In genomic region chr3L:19260278-19260803, dm6 we compare ENCODE assay signal across 5 fruit fly cellular contexts.
TF ChIP-seq lines count a peak whose summit lies in the region.

nes (minus strand) TSS chr3L:19260679.

- no peak for TF ChIP-seq CTCF in whole organism, embryonic (GFP tag; optimal IDR thresholded peaks at IDR 0.05; lab: Kevin White, UChicago)

TF ChIP-seq in whole organism, adult, 20 proteins besides CTCF, POLR2A, EP300 and RAD21:
- TF ChIP-seq pad (GFP tag; optimal IDR thresholded peaks at IDR 0.05; lab: Kevin White, UChicago) (no peak), CG7045 (GFP tag; optimal IDR thresholded peaks at IDR 0.05; lab: Kevin White, UChicago) (peak; percentile 11), Hr96 (GFP tag; optimal IDR thresholded peaks at IDR 0.05; lab: Kevin White, UChicago) (peak; percentile 29), toe (GFP tag; optimal IDR thresholded peaks at IDR 0.05; lab: Kevin White, UChicago) (no peak), bab1 (GFP tag; optimal IDR thresholded peaks at IDR 0.05; lab: Kevin White, UChicago) (peak; percentile 26), cnc (optimal IDR thresholded peaks at IDR 0.05; lab: Kevin White, UChicago) (no peak), CG14711 (tag; optimal IDR thresholded peaks at IDR 0.05; lab: Kevin White, UChicago) (peak; percentile 8), CG12768 (GFP tag; optimal IDR thresholded peaks at IDR 0.05; lab: Kevin White, UChicago) (peak; percentile 45), CG1620 (GFP tag; optimal IDR thresholded peaks at IDR 0.05; lab: Kevin White, UChicago) (no peak), Clk (GFP tag; optimal IDR thresholded peaks at IDR 0.05; lab: Kevin White, UChicago) (no peak), cic (GFP tag; optimal IDR thresholded peaks at IDR 0.05; lab: Kevin White, UChicago) (peak; percentile 92), CG33017 (tag; optimal IDR thresholded peaks at IDR 0.05; lab: Kevin White, UChicago) (no peak), CG7101 (tag; optimal IDR thresholded peaks at IDR 0.05; lab: Kevin White, UChicago) (no peak), Mnt (GFP tag; optimal IDR thresholded peaks at IDR 0.05; lab: Kevin White, UChicago) (peak; percentile 72), ovo (GFP tag; optimal IDR thresholded peaks at IDR 0.05; lab: Kevin White, UChicago) (no peak), tj (GFP tag; optimal IDR thresholded peaks at IDR 0.05; lab: Kevin White, UChicago) (peak; percentile 48)
TF ChIP-seq in whole organism, adult: peak in this region for 8.

TF ChIP-seq in whole organism, embryonic, 481 proteins besides CTCF, POLR2A, EP300 and RAD21 (continues in another document):
- TF ChIP-seq CG30431 (GFP tag; optimal IDR thresholded peaks at IDR 0.05; lab: Kevin White, UChicago) (no peak), H15 (GFP tag; IDR thresholded peaks at IDR 0.05; lab: Robert Waterston, UW) (no peak; the same call in 2 of the 3 replicates), seq (GFP tag; IDR thresholded peaks at IDR 0.05; lab: Robert Waterston, UW) (no peak), CG12659 (GFP tag; optimal IDR thresholded peaks at IDR 0.05; lab: Kevin White, UChicago) (peak; percentile 30), dysf (GFP tag; IDR thresholded peaks at IDR 0.05; lab: Robert Waterston, UW) (no peak), CG12155 (GFP tag; optimal IDR thresholded peaks at IDR 0.05; lab: Kevin White, UChicago) (no peak), ken (GFP tag; IDR thresholded peaks at IDR 0.05; lab: Robert Waterston, UW) (no peak), CG7987 (GFP tag; optimal IDR thresholded peaks at IDR 0.05; lab: Kevin White, UChicago) (peak; percentile 40), amos (GFP tag; IDR thresholded peaks at IDR 0.05; lab: Robert Waterston, UW; ENCODE audit: partially characterized antibody) (peak; percentile 32; the same call in 1 of the 2 replicates), dmrt11E (tag; optimal IDR thresholded peaks at IDR 0.05; lab: Kevin White, UChicago) (no peak), CG6272 (GFP tag; IDR thresholded peaks at IDR 0.05; lab: Robert Waterston, UW) (0 out of 2 replicates have a peak, but pooled peaks have one; percentile 25), CG2889 (GFP tag; IDR thresholded peaks at IDR 0.05; lab: Robert Waterston, UW) (no peak), schlank (tag; optimal IDR thresholded peaks at IDR 0.05; lab: Kevin White, UChicago) (no peak), cwo (GFP tag; optimal IDR thresholded peaks at IDR 0.05; lab: Kevin White, UChicago) (peak; percentile 56), chif (GFP tag; optimal IDR thresholded peaks at IDR 0.05; lab: Kevin White, UChicago) (no peak), bowl (GFP tag; IDR thresholded peaks at IDR 0.05; lab: Robert Waterston, UW) (no peak), Ssrp (tag; optimal IDR thresholded peaks at IDR 0.05; lab: Kevin White, UChicago) (no peak), Xbp1 (GFP tag; optimal IDR thresholded peaks at IDR 0.05; lab: Kevin White, UChicago) (peak; percentile 38), CG6854 (GFP tag; optimal IDR thresholded peaks at IDR 0.05; lab: Kevin White, UChicago) (peak; percentile 15)

TF ChIP-seq in whole organism, prepupa, 60 proteins besides CTCF, POLR2A, EP300 and RAD21 (continues in another document):
- no peak for TF ChIP-seq fd85E (GFP tag; optimal IDR thresholded peaks at IDR 0.05; lab: Kevin White, UChicago)
- no peak for TF ChIP-seq esn (GFP tag; optimal IDR thresholded peaks at IDR 0.05; lab: Kevin White, UChicago)
- TF ChIP-seq CG6808 (GFP tag; optimal IDR thresholded peaks at IDR 0.05; lab: Kevin White, UChicago) = no peak
- TF ChIP-seq Sox102F (GFP tag; optimal IDR thresholded peaks at IDR 0.05; lab: Kevin White, UChicago) = no peak
- TF ChIP-seq salr (GFP tag; optimal IDR thresholded peaks at IDR 0.05; lab: Kevin White, UChicago) = no peak
- TF ChIP-seq Ets96B (tag; optimal IDR thresholded peaks at IDR 0.05; lab: Kevin White, UChicago) = no peak
- peak; percentile 68 for TF ChIP-seq Eip78C (GFP tag; lab: Kevin White, UChicago)
- TF ChIP-seq CG11294 (GFP tag; IDR thresholded peaks at IDR 0.05; lab: Robert Waterston, UW) = no peak
- no peak for TF ChIP-seq Gug (GFP tag; IDR thresholded peaks at IDR 0.05; lab: Robert Waterston, UW)
- no peak for TF ChIP-seq lz (GFP tag; optimal IDR thresholded peaks at IDR 0.05; lab: Kevin White, UChicago)
- TF ChIP-seq CG7368 (GFP tag; optimal IDR thresholded peaks at IDR 0.05; lab: Kevin White, UChicago) = no peak
- TF ChIP-seq CG11902 (GFP tag; optimal IDR thresholded peaks at IDR 0.05; lab: Kevin White, UChicago) = no peak
- no peak for TF ChIP-seq topi (GFP tag; optimal IDR thresholded peaks at IDR 0.05; lab: Kevin White, UChicago)
- peak; percentile 25; the same call in 1 of the 3 replicates for TF ChIP-seq eg (GFP tag; IDR thresholded peaks at IDR 0.05; lab: Robert Waterston, UW)
- peak; percentile 12 for TF ChIP-seq Hr39 (GFP tag; optimal IDR thresholded peaks at IDR 0.05; lab: Kevin White, UChicago)
- no peak for TF ChIP-seq achi (GFP tag; optimal IDR thresholded peaks at IDR 0.05; lab: Kevin White, UChicago)
- TF ChIP-seq svp (GFP tag; lab: Kevin White, UChicago) = peak; percentile 98
- TF ChIP-seq CG9139 (GFP tag; optimal IDR thresholded peaks at IDR 0.05; lab: Kevin White, UChicago) = no peak
- TF ChIP-seq OdsH (GFP tag; optimal IDR thresholded peaks at IDR 0.05; lab: Kevin White, UChicago) = no peak
- no peak for TF ChIP-seq fd59A (GFP tag; optimal IDR thresholded peaks at IDR 0.05; lab: Kevin White, UChicago)
- no peak for TF ChIP-seq fkh (GFP tag; optimal IDR thresholded peaks at IDR 0.05; lab: Kevin White, UChicago)
- no peak for TF ChIP-seq spab (GFP tag; optimal IDR thresholded peaks at IDR 0.05; lab: Kevin White, UChicago)

TF ChIP-seq in whole organism, pupa, 21 proteins besides CTCF, POLR2A, EP300 and RAD21:
- TF ChIP-seq fd96Ca (GFP tag; IDR thresholded peaks at IDR 0.05; lab: Robert Waterston, UW) (no peak), EcR (GFP tag; optimal IDR thresholded peaks at IDR 0.05; lab: Kevin White, UChicago) (peak; percentile 96), CG32121 (GFP tag; IDR thresholded peaks at IDR 0.05; lab: Robert Waterston, UW) (no peak), Snoo (tag; optimal IDR thresholded peaks at IDR 0.05; lab: Kevin White, UChicago) (peak; percentile 12)

TF ChIP-seq in whole organism, wandering third instar larva, 38 proteins besides CTCF, POLR2A, EP300 and RAD21:
- no peak for TF ChIP-seq Mio (GFP tag; optimal IDR thresholded peaks at IDR 0.05; lab: Kevin White, UChicago)
- no peak for TF ChIP-seq CG32264 (GFP tag; optimal IDR thresholded peaks at IDR 0.05; lab: Kevin White, UChicago)
- no peak for TF ChIP-seq dmrt93B (GFP tag; optimal IDR thresholded peaks at IDR 0.05; lab: Kevin White, UChicago)
- TF ChIP-seq pan (optimal IDR thresholded peaks at IDR 0.05; lab: Kevin White, UChicago) = no peak
- peak; percentile 68 for TF ChIP-seq fru (GFP tag; optimal IDR thresholded peaks at IDR 0.05; lab: Kevin White, UChicago)
- TF ChIP-seq Dif (GFP tag; optimal IDR thresholded peaks at IDR 0.05; lab: Kevin White, UChicago; ENCODE audit: partially characterized antibody) = no peak
- TF ChIP-seq rgr (GFP tag; optimal IDR thresholded peaks at IDR 0.05; lab: Kevin White, UChicago) = peak; percentile 29
- TF ChIP-seq h (GFP tag; optimal IDR thresholded peaks at IDR 0.05; lab: Kevin White, UChicago) = peak; percentile 11
- no peak for TF ChIP-seq Rel (GFP tag; optimal IDR thresholded peaks at IDR 0.05; lab: Kevin White, UChicago)
- peak; percentile 19 for TF ChIP-seq Rel (tag; optimal IDR thresholded peaks at IDR 0.05; lab: Kevin White, UChicago)
- TF ChIP-seq CG9705 (GFP tag; optimal IDR thresholded peaks at IDR 0.05; lab: Kevin White, UChicago) = no peak
- no peak for TF ChIP-seq N (GFP tag; optimal IDR thresholded peaks at IDR 0.05; lab: Kevin White, UChicago)
- TF ChIP-seq woc (GFP tag; optimal IDR thresholded peaks at IDR 0.05; lab: Kevin White, UChicago) = peak; percentile 61
- TF ChIP-seq Hr83 (GFP tag; optimal IDR thresholded peaks at IDR 0.05; lab: Kevin White, UChicago; ENCODE audit: poor library complexity, severe bottlenecking) = no peak
- no peak for TF ChIP-seq psq (GFP tag; optimal IDR thresholded peaks at IDR 0.05; lab: Kevin White, UChicago)
- no peak for TF ChIP-seq brk (GFP tag; optimal IDR thresholded peaks at IDR 0.05; lab: Kevin White, UChicago)
- TF ChIP-seq HLH106 (tag; optimal IDR thresholded peaks at IDR 0.05; lab: Kevin White, UChicago) = peak; percentile 18
- TF ChIP-seq lola (GFP tag; optimal IDR thresholded peaks at IDR 0.05; lab: Kevin White, UChicago) = no peak
- TF ChIP-seq Hnf4 (GFP tag; optimal IDR thresholded peaks at IDR 0.05; lab: Kevin White, UChicago) = peak; percentile 35
- TF ChIP-seq dl (GFP tag; optimal IDR thresholded peaks at IDR 0.05; lab: Kevin White, UChicago; ENCODE audit: insufficient read depth in 1 of 2, partially characterized antibody in 2 of 2) = no peak
- no peak for TF ChIP-seq tai (GFP tag; optimal IDR thresholded peaks at IDR 0.05; lab: Kevin White, UChicago)
- TF ChIP-seq sv (GFP tag; optimal IDR thresholded peaks at IDR 0.05; lab: Kevin White, UChicago) = no peak
